Fruit fly (Drosophila melanogaster): ENCODE measurements around the gene CG8188.

CG8188 gene

dm6 chrX:17716814-17717565 is 14.2 kb upstream of the CG8188 start (continued):
- TF ChIP-seq Drgx (GFP tag; IDR thresholded peaks at IDR 0.05) (no peak), ems (GFP tag; optimal IDR thresholded peaks at IDR 0.05) (no peak), CHES-1-like (GFP tag; optimal IDR thresholded peaks at IDR 0.05) (no peak), Nf-YB (GFP tag; optimal IDR thresholded peaks at IDR 0.05) (no peak), ham (GFP tag; IDR thresholded peaks at IDR 0.05) (no peak), lab (GFP tag; optimal IDR thresholded peaks at IDR 0.05) (no peak), fd64A (GFP tag; optimal IDR thresholded peaks at IDR 0.05) (no peak), kni (GFP tag; optimal IDR thresholded peaks at IDR 0.05) (no peak), CG3163 (GFP tag; optimal IDR thresholded peaks at IDR 0.05) (no peak), grau (tag; optimal IDR thresholded peaks at IDR 0.05) (no peak), Meics (GFP tag; optimal IDR thresholded peaks at IDR 0.05) (no peak), pita (GFP tag; optimal IDR thresholded peaks at IDR 0.05) (no peak), emc (GFP tag; optimal IDR thresholded peaks at IDR 0.05) (no peak), kay (GFP tag; optimal IDR thresholded peaks at IDR 0.05) (no peak), cad (GFP tag; optimal IDR thresholded peaks at IDR 0.05) (no peak), Bdp1 (GFP tag; optimal IDR thresholded peaks at IDR 0.05) (no peak), CG16863 (GFP tag; optimal IDR thresholded peaks at IDR 0.05) (no peak), CG12299 (tag; optimal IDR thresholded peaks at IDR 0.05) (no peak), sima (GFP tag; optimal IDR thresholded peaks at IDR 0.05) (no peak), abd-A (tag; optimal IDR thresholded peaks at IDR 0.05) (no peak), CG1603 (tag; optimal IDR thresholded peaks at IDR 0.05) (no peak), toy (GFP tag; IDR thresholded peaks at IDR 0.05) (no peak), Lpt (GFP tag; optimal IDR thresholded peaks at IDR 0.05) (no peak), CG8478 (optimal IDR thresholded peaks at IDR 0.05) (no peak), CG17612 (GFP tag; IDR thresholded peaks at IDR 0.05) (no peak), wdn (GFP tag; IDR thresholded peaks at IDR 0.05) (no peak), CG11456 (GFP tag; IDR thresholded peaks at IDR 0.05) (no peak), TFAM (GFP tag; optimal IDR thresholded peaks at IDR 0.05) (no peak), sug (tag; optimal IDR thresholded peaks at IDR 0.05) (no peak), CG10209 (GFP tag; optimal IDR thresholded peaks at IDR 0.05) (peak; percentile 17), HmgZ (tag; optimal IDR thresholded peaks at IDR 0.05) (no peak), CG6254 (GFP tag; optimal IDR thresholded peaks at IDR 0.05) (peak; percentile 28), CG10543 (GFP tag; optimal IDR thresholded peaks at IDR 0.05) (no peak), PHDP (tag; optimal IDR thresholded peaks at IDR 0.05) (no peak), CG14860 (GFP tag; IDR thresholded peaks at IDR 0.05; ENCODE audit: partially characterized antibody) (no peak), CG10366 (GFP tag; IDR thresholded peaks at IDR 0.05) (no peak), Asciz (GFP tag; optimal IDR thresholded peaks at IDR 0.05) (peak; percentile 14), Ssrp (tag; optimal IDR thresholded peaks at IDR 0.05) (peak; percentile 8), bsh (GFP tag; optimal IDR thresholded peaks at IDR 0.05) (peak in 1 of 2 experiments; percentile 24), Stat92E (GFP tag; optimal IDR thresholded peaks at IDR 0.05) (no peak), CG11504 (tag; optimal IDR thresholded peaks at IDR 0.05) (peak; percentile 51), Nf-YC (tag; optimal IDR thresholded peaks at IDR 0.05) (no peak), Pdp1 (GFP tag; optimal IDR thresholded peaks at IDR 0.05) (no peak), eve (GFP tag; optimal IDR thresholded peaks at IDR 0.05) (no peak), CG30403 (GFP tag; optimal IDR thresholded peaks at IDR 0.05) (peak; percentile 15), CG8924 (tag; optimal IDR thresholded peaks at IDR 0.05) (no peak), shn (GFP tag; optimal IDR thresholded peaks at IDR 0.05) (no peak), HLH54F (GFP tag; optimal IDR thresholded peaks at IDR 0.05) (no peak), zen2 (GFP tag; IDR thresholded peaks at IDR 0.05; ENCODE audit: partially characterized antibody) (no peak), dan (GFP tag; IDR thresholded peaks at IDR 0.05) (no peak)
